Worm (Caenorhabditis elegans): ENCODE measurements around the gene M01F1.4.

Gene M01F1.4

ce11 chrIII:3456226-3456625 is 53.6 kb downstream of the M01F1.4 start:
- TF ChIP-seq lsy-12 (tag; optimal IDR thresholded peaks at IDR 0.05) (peak; percentile 99), jun-1 (tag; optimal IDR thresholded peaks at IDR 0.05) (peak; percentile 96), nhr-11 (tag; optimal IDR thresholded peaks at IDR 0.05) (peak; percentile 92), pha-4 (tag; optimal IDR thresholded peaks at IDR 0.05) (peak; percentile 99), ceh-9 (tag; optimal IDR thresholded peaks at IDR 0.05) (no peak), unc-62 (GFP tag; optimal IDR thresholded peaks at IDR 0.05) (peak; percentile 89), ceh-16 (tag; optimal IDR thresholded peaks at IDR 0.05) (no peak), elt-3 (tag; optimal IDR thresholded peaks at IDR 0.05) (peak; percentile 66 to 95 (median 75)), sea-2 (GFP tag; optimal IDR thresholded peaks at IDR 0.05) (no peak), nhr-76 (tag; optimal IDR thresholded peaks at IDR 0.05) (peak; percentile 83), egl-27 (tag; optimal IDR thresholded peaks at IDR 0.05) (peak; percentile 79), nhr-28 (tag; optimal IDR thresholded peaks at IDR 0.05) (peak; percentile 74), ceh-82 (tag; optimal IDR thresholded peaks at IDR 0.05) (peak; percentile 92), nhr-67 (tag; optimal IDR thresholded peaks at IDR 0.05) (no peak), fkh-10 (GFP tag; optimal IDR thresholded peaks at IDR 0.05) (peak; percentile 90), hmg-11 (tag; optimal IDR thresholded peaks at IDR 0.05) (peak; percentile 85), nhr-237 (tag; optimal IDR thresholded peaks at IDR 0.05) (peak; percentile 28), zag-1 (tag; optimal IDR thresholded peaks at IDR 0.05) (peak; percentile 80), elt-1 (tag; optimal IDR thresholded peaks at IDR 0.05) (peak; percentile 79), elt-2 (tag; optimal IDR thresholded peaks at IDR 0.05) (peak; percentile 88), egl-5 (tag; optimal IDR thresholded peaks at IDR 0.05) (peak; percentile 93), fkh-2 (tag; optimal IDR thresholded peaks at IDR 0.05) (peak; percentile 48), snpc-4 (tag; optimal IDR thresholded peaks at IDR 0.05) (peak; percentile 91), R02D3.7 (tag; optimal IDR thresholded peaks at IDR 0.05) (peak; percentile 96), lin-39 (tag; optimal IDR thresholded peaks at IDR 0.05) (peak; percentile 94), ceh-28 (tag; optimal IDR thresholded peaks at IDR 0.05) (peak; percentile 90), eor-1 (tag; optimal IDR thresholded peaks at IDR 0.05) (no peak), fos-1 (tag; optimal IDR thresholded peaks at IDR 0.05) (peak; percentile 77), nhr-77 (tag; optimal IDR thresholded peaks at IDR 0.05) (peak; percentile 83), ztf-4 (tag; optimal IDR thresholded peaks at IDR 0.05) (peak; percentile 89), pqm-1 (tag; optimal IDR thresholded peaks at IDR 0.05) (peak; percentile 90), unc-39 (tag; optimal IDR thresholded peaks at IDR 0.05) (peak; percentile 13), daf-12 (tag; optimal IDR thresholded peaks at IDR 0.05) (peak; percentile 38), ama-1 (optimal IDR thresholded peaks at IDR 0.05) (peak; percentile 78), nhr-25 (tag; optimal IDR thresholded peaks at IDR 0.05) (peak; percentile 99), ztf-11 (tag; optimal IDR thresholded peaks at IDR 0.05) (no peak), tbx-2 (tag; optimal IDR thresholded peaks at IDR 0.05) (peak; percentile 95), ZK546.5 (tag; optimal IDR thresholded peaks at IDR 0.05) (peak; percentile 65), aly-2 (tag; optimal IDR thresholded peaks at IDR 0.05) (peak; percentile 67), skn-1 (tag; optimal IDR thresholded peaks at IDR 0.05) (peak; percentile 93), mml-1 (tag; optimal IDR thresholded peaks at IDR 0.05) (no peak), lin-15B (tag; optimal IDR thresholded peaks at IDR 0.05) (peak; percentile 99), nfya-1 (tag; optimal IDR thresholded peaks at IDR 0.05; ENCODE audit: insufficient read depth) (peak; percentile 99), nhr-12 (tag; optimal IDR thresholded peaks at IDR 0.05) (no peak), nhr-43 (tag; optimal IDR thresholded peaks at IDR 0.05; ENCODE audit: poor library complexity, severe bottlenecking) (peak; percentile 97), nhr-23 (tag; optimal IDR thresholded peaks at IDR 0.05) (peak; percentile 99), mdl-1 (tag; optimal IDR thresholded peaks at IDR 0.05) (peak; percentile 57)

Measured in whole organism, L3 larva.